Fruit fly (Drosophila melanogaster): Measurements from ENCODE around the gene CG10694.

CG10694 gene

DNA sequence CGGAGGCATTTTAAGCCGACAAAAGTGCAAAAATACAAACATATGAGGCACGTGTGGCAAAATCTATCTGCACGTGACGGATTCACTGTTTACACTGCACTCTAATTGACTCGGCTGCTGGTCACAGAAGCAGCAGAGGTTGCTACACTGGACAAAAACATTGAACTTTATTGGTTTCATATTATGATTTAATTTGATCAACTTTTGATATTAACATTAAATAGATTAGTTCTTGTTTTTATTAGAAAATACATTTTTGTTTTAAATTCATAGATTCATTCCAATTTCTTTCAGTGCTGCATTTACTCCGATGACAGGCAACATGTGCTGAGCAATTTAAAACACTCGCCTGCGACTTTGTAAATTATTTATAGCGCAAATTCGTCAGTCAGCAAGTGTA is 28.1 kb upstream of the CG10694 start (continued):
- no peak for TF ChIP-seq cyc (GFP tag; optimal IDR thresholded peaks at IDR 0.05)
- TF ChIP-seq CG1621 (tag; optimal IDR thresholded peaks at IDR 0.05): no peak
- TF ChIP-seq CG31627 (GFP tag; optimal IDR thresholded peaks at IDR 0.05): no peak
- no peak for TF ChIP-seq Smox (GFP tag; optimal IDR thresholded peaks at IDR 0.05)
- no peak for TF ChIP-seq spab (GFP tag; optimal IDR thresholded peaks at IDR 0.05)
- no peak for TF ChIP-seq CG34406 (GFP tag; optimal IDR thresholded peaks at IDR 0.05)
- TF ChIP-seq dac (GFP tag; optimal IDR thresholded peaks at IDR 0.05): no peak
- TF ChIP-seq acj6 (GFP tag; optimal IDR thresholded peaks at IDR 0.05): peak; percentile 8
- peak; percentile 4 for TF ChIP-seq Eip75B (GFP tag; optimal IDR thresholded peaks at IDR 0.05)
- peak; percentile 9 for TF ChIP-seq CG8632 (GFP tag; optimal IDR thresholded peaks at IDR 0.05)
- TF ChIP-seq CG7368 (GFP tag; optimal IDR thresholded peaks at IDR 0.05): no peak
- TF ChIP-seq Sox14 (GFP tag; optimal IDR thresholded peaks at IDR 0.05): no peak
- TF ChIP-seq CG8119 (GFP tag; IDR thresholded peaks at IDR 0.05): peak; percentile 49; the same call in 1 of the 3 replicates
- TF ChIP-seq Lpt (GFP tag; optimal IDR thresholded peaks at IDR 0.05): no peak
- TF ChIP-seq CG3032 (tag; optimal IDR thresholded peaks at IDR 0.05): peak; percentile 34
- no peak for TF ChIP-seq CG11902 (GFP tag; optimal IDR thresholded peaks at IDR 0.05)
- no peak for TF ChIP-seq CG6854 (GFP tag; optimal IDR thresholded peaks at IDR 0.05)
- no peak for TF ChIP-seq CG10669 (GFP tag; optimal IDR thresholded peaks at IDR 0.05)
- no peak for TF ChIP-seq Met (GFP tag; optimal IDR thresholded peaks at IDR 0.05)
- no peak for TF ChIP-seq Blimp-1 (GFP tag; optimal IDR thresholded peaks at IDR 0.05)
- no peak for TF ChIP-seq CG16779 (tag; optimal IDR thresholded peaks at IDR 0.05)

- no peak for TF ChIP-seq CG3919 (GFP tag; optimal IDR thresholded peaks at IDR 0.05)
Measured at dm6 chr3R:24079613-24080012, 27.6 kb upstream of the CG10694 start.

DNA sequence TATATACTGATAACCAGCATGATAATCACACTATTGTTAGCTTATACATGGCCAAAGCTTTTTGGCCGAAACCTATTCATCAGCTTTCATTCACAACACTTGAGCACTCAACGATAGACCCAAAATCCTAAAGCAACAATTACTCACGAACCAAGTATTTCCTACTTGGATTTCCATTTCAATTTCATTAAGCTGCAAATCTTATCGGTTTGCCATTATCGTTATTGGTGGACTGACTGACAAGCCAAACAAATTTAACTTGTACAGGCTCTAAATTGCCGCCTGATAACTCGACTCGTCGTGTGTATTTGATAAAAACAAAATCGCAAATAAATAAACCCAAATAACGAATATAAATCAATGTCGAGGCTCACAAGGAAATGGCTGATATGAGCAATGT is 22.2 kb upstream of the CG10694 start:
- TF ChIP-seq vri (GFP tag; optimal IDR thresholded peaks at IDR 0.05) (peak; percentile 13), dsx (GFP tag; optimal IDR thresholded peaks at IDR 0.05; ENCODE audit: poor library complexity, severe bottlenecking) (no peak), CG1621 (tag; optimal IDR thresholded peaks at IDR 0.05) (no peak), Hr39 (GFP tag; optimal IDR thresholded peaks at IDR 0.05) (no peak), CG3919 (GFP tag; optimal IDR thresholded peaks at IDR 0.05) (no peak), Eip93F (GFP tag; optimal IDR thresholded peaks at IDR 0.05) (peak; percentile 40), dac (GFP tag; optimal IDR thresholded peaks at IDR 0.05) (no peak)

DNA sequence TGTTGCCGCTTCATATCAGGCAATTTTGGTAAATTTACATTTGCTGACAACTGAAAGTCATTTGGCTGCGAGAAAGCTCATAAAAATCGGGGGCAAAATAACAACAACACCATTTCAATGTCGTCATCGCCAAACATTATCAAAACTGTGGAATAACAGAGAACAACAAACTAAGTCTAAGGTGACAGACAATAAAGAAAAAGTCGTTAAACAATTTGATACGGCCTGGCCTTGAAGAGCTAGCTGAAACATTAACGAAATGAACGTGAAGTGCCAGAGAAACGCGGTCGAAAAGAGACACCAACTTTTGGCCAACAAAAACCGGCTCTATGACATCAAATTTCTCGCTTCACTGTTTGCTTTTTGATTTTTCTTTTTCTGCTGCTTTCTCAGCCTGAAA is 17.0 kb upstream of the CG10694 start:
- TF ChIP-seq fkh (GFP tag; optimal IDR thresholded peaks at IDR 0.05) (peak; percentile 21), CG3032 (tag; optimal IDR thresholded peaks at IDR 0.05) (no peak)

- TF ChIP-seq CG1621 (tag; optimal IDR thresholded peaks at IDR 0.05): no peak
- no peak for TF ChIP-seq CG8632 (GFP tag; optimal IDR thresholded peaks at IDR 0.05)
- no peak for TF ChIP-seq dac (GFP tag; optimal IDR thresholded peaks at IDR 0.05)
- no peak for TF ChIP-seq fkh (GFP tag; optimal IDR thresholded peaks at IDR 0.05)
- no peak for TF ChIP-seq Sox15 (GFP tag; optimal IDR thresholded peaks at IDR 0.05)
- TF ChIP-seq Hr4 (GFP tag; optimal IDR thresholded peaks at IDR 0.05): no peak
- TF ChIP-seq topi (GFP tag; optimal IDR thresholded peaks at IDR 0.05): no peak
- TF ChIP-seq CG8319 (GFP tag; optimal IDR thresholded peaks at IDR 0.05): no peak
- no peak for TF ChIP-seq OdsH (GFP tag; optimal IDR thresholded peaks at IDR 0.05)
- TF ChIP-seq CG6792 (GFP tag; optimal IDR thresholded peaks at IDR 0.05): no peak
- no peak for TF ChIP-seq CG3919 (GFP tag; optimal IDR thresholded peaks at IDR 0.05)
- TF ChIP-seq Ets21C (GFP tag; optimal IDR thresholded peaks at IDR 0.05): no peak
- no peak for TF ChIP-seq Hr38 (GFP tag; optimal IDR thresholded peaks at IDR 0.05)
- no peak for TF ChIP-seq CG15336 (GFP tag; IDR thresholded peaks at IDR 0.05)
- no peak for TF ChIP-seq Blimp-1 (GFP tag; optimal IDR thresholded peaks at IDR 0.05)
- no peak for TF ChIP-seq salr (GFP tag; optimal IDR thresholded peaks at IDR 0.05)
- no peak for TF ChIP-seq CG11902 (GFP tag; optimal IDR thresholded peaks at IDR 0.05)
Measured at dm6 chr3R:24091653-24092052, 15.5 kb upstream of the CG10694 start.
